Worm (Caenorhabditis elegans): ENCODE data around the gene Y38A10A.11.

DNA sequence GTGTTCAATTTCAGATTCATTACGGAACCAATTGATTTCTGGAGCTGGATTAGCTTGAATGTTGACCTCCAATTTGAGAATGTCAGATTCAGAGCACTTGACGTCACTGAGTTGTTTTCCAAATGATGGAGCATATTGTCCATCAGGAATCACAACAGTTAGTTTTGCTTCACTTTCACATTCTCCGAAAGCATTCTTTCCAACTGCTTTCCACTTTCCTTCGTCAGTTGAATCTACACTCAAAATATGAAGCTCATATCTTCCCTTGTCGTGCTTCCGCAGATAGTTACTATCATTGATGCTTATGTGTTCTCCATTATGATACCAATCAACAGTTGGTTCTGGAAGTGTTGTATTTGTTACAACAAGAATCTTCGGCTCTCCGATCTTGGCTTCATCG, 25.0 kb upstream of the Y38A10A.11 start:
- TF ChIP-seq dve-1 (tag; optimal IDR thresholded peaks at IDR 0.05), result no peak
- no peak for TF ChIP-seq K09A11.1 (tag; optimal IDR thresholded peaks at IDR 0.05; ENCODE audit: insufficient read depth)
- no peak for TF ChIP-seq nhr-11 (tag; optimal IDR thresholded peaks at IDR 0.05)
- no peak for TF ChIP-seq pha-4 (tag; optimal IDR thresholded peaks at IDR 0.05)
- no peak for TF ChIP-seq Y22D7AL.16 (tag; optimal IDR thresholded peaks at IDR 0.05)
- no peak for TF ChIP-seq elt-2 (tag; optimal IDR thresholded peaks at IDR 0.05)
- TF ChIP-seq sdc-2 (tag; optimal IDR thresholded peaks at IDR 0.05), result no peak
- no peak for TF ChIP-seq ama-1 (optimal IDR thresholded peaks at IDR 0.05)
- TF ChIP-seq ttx-3 (tag; optimal IDR thresholded peaks at IDR 0.05), result no peak

Measured in whole organism, late embryonic.